Fruit fly (Drosophila melanogaster) whole organism, adult: ENCODE measurements around the gene Coq4.

Source experiments
- CG11617 ChIP-seq: fragments of 200-800 bp; sonication (Bioruptor generic); optimal IDR thresholded peaks from 2 replicates; lab custom pipeline; 2017; ENCODE audit warnings: mild to moderate bottlenecking, missing biosample characterization, missing genetic modification reagents, missing genetic modification characterization
- CG33017 ChIP-seq: fragments of 200-800 bp; sonication (Bioruptor generic); optimal IDR thresholded peaks from 2 replicates; lab custom pipeline; 2018; ENCODE audit warnings: missing biosample characterization, mild to moderate bottlenecking, missing genetic modification characterization, moderate library complexity
- CG7101 ChIP-seq: fragments of 200-800 bp; sonication (Bioruptor generic); optimal IDR thresholded peaks from 2 replicates; lab custom pipeline; 2018; ENCODE audit warnings: missing biosample characterization, mild to moderate bottlenecking, missing genetic modification characterization, moderate library complexity
- cic ChIP-seq: fragments of 200-800 bp; sonication (Bioruptor generic); optimal IDR thresholded peaks from 2 replicates; lab custom pipeline; 2017; ENCODE audit warnings: missing biosample characterization, mild to moderate bottlenecking, missing genetic modification characterization, moderate library complexity
- kay ChIP-seq: fragments of 200-800 bp; sonication (Bioruptor generic); peaks from one replicate; lab custom pipeline; 2016; ENCODE audit warnings: missing biosample characterization, missing genetic modification characterization, borderline replicate concordance
- pad ChIP-seq: fragments of 200-800 bp; sonication (Bioruptor generic); optimal IDR thresholded peaks from 3 replicates; lab custom pipeline; 2017; ENCODE audit warnings: missing biosample characterization, missing genetic modification characterization, mild to moderate bottlenecking, moderate library complexity, missing genetic modification reagents

DNA sequence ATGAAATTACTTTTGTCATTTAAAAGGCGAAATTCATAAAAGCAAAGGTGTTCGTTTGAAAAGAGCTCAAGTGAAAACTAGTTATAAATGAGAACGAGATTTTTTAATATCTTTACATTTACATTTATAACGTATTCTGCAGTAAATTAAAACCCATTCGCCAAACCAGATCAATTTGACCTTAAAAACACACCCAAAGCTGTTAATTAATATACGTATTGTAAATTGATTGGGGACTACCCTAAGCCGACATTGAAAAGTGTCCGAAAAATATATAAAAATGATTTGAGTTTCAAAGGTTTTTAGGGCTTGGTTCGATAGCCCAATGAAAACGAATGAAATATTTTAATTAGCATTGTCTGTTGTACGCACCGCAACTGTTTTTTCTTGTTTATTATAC lies 34.4 kb downstream of the Coq4 start:
- TF ChIP-seq pad (GFP tag; lab: Kevin White, UChicago) (no peak), CG33017 (tag; lab: Kevin White, UChicago) (no peak), CG11617 (GFP tag; lab: Kevin White, UChicago) (no peak), cic (GFP tag; lab: Kevin White, UChicago) (no peak), CG7101 (tag; lab: Kevin White, UChicago) (no peak), kay (no peak)
